Worm (Caenorhabditis elegans): ENCODE measurements around the gene scc-2.

The scc-2 gene

ce11 chrII:296911-297440 lies 33.5 kb upstream of the scc-2 start, which contains the start of the genes clec-117 and B0432.1:
clec-117 (minus strand) TSS chrII:297011.
B0432.1 (plus strand) TSS chrII:297390.
- no peak for TF ChIP-seq ceh-13 (GFP tag; optimal IDR thresholded peaks at IDR 0.05)
- no peak for TF ChIP-seq aly-1 (tag; optimal IDR thresholded peaks at IDR 0.05)
- no peak for TF ChIP-seq ets-7 (tag; optimal IDR thresholded peaks at IDR 0.05)
- TF ChIP-seq hnd-1 (tag; optimal IDR thresholded peaks at IDR 0.05) = no peak
- TF ChIP-seq tra-4 (tag; optimal IDR thresholded peaks at IDR 0.05) = no peak
- TF ChIP-seq hmg-4 (GFP tag; optimal IDR thresholded peaks at IDR 0.05) = no peak
- no peak for TF ChIP-seq B0310.2 (tag; optimal IDR thresholded peaks at IDR 0.05)
- no peak for TF ChIP-seq flt-1 (GFP tag; IDR thresholded peaks at IDR 0.05)
- TF ChIP-seq scrt-1 (GFP tag; IDR thresholded peaks at IDR 0.05) = no peak
- TF ChIP-seq tbx-37 (GFP tag; conservative IDR thresholded peaks at IDR 0.05) = no peak
- no peak for TF ChIP-seq F13C5.2 (tag; optimal IDR thresholded peaks at IDR 0.05)
- TF ChIP-seq hmbx-1 (tag; optimal IDR thresholded peaks at IDR 0.05) = no peak
- TF ChIP-seq pes-1 (GFP tag; IDR thresholded peaks at IDR 0.05) = no peak
- no peak for TF ChIP-seq sea-1 (GFP tag; conservative IDR thresholded peaks at IDR 0.05)
- TF ChIP-seq tbx-11 (GFP tag; IDR thresholded peaks at IDR 0.05) = no peak
- no peak for TF ChIP-seq ceh-36 (tag; optimal IDR thresholded peaks at IDR 0.05)
- TF ChIP-seq ama-1 (optimal IDR thresholded peaks at IDR 0.05) = no peak

ce11 chrII:294606-295005 lies 31.1 kb upstream of the scc-2 start, which contains the start of gene B0432.11:
B0432.11 (minus strand) TSS chrII:294706.
- no peak for TF ChIP-seq ceh-36 (tag; optimal IDR thresholded peaks at IDR 0.05)
- no peak for TF ChIP-seq F13C5.2 (tag; optimal IDR thresholded peaks at IDR 0.05)
- TF ChIP-seq flt-1 (GFP tag; IDR thresholded peaks at IDR 0.05) = no peak
- no peak for TF ChIP-seq ceh-13 (GFP tag; optimal IDR thresholded peaks at IDR 0.05)
- TF ChIP-seq aly-1 (tag; optimal IDR thresholded peaks at IDR 0.05) = no peak
- no peak for TF ChIP-seq sea-1 (GFP tag; conservative IDR thresholded peaks at IDR 0.05)
- TF ChIP-seq ama-1 (optimal IDR thresholded peaks at IDR 0.05) = no peak

DNA sequence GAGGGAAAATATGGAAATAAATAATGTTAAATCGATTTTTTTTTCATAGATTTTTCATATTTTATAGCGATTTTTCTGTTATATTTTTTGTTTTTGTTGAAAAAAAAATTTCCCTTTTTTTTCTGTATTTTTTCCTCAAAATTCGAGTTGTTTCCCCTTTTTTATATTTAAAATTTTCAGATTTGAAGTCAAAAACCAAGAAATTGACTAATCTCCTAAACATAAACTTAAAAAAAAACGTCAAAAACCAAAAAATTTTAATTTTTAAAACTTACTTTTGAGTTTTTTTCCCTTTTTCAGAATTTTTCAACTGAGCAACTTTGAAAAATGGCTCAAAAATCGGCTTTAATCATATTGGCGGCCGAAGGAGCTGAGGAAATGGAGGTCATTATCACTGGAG lies 26.8 kb upstream of the scc-2 start, which contains the start of gene djr-1.1:
Gene djr-1.1 (plus strand): TSS at position 301 of the 400 bp plus-strand sequence.
- TF ChIP-seq hnd-1 (tag; optimal IDR thresholded peaks at IDR 0.05) = no peak
- TF ChIP-seq ceh-13 (GFP tag; optimal IDR thresholded peaks at IDR 0.05) = no peak
- no peak for TF ChIP-seq pes-1 (GFP tag; IDR thresholded peaks at IDR 0.05)
- no peak for TF ChIP-seq sea-1 (GFP tag; conservative IDR thresholded peaks at IDR 0.05)
- no peak for TF ChIP-seq hmbx-1 (tag; optimal IDR thresholded peaks at IDR 0.05)
- TF ChIP-seq ets-7 (tag; optimal IDR thresholded peaks at IDR 0.05) = no peak
- no peak for TF ChIP-seq scrt-1 (GFP tag; IDR thresholded peaks at IDR 0.05)
- no peak for TF ChIP-seq hmg-4 (GFP tag; optimal IDR thresholded peaks at IDR 0.05)
- no peak for TF ChIP-seq tbx-11 (GFP tag; IDR thresholded peaks at IDR 0.05)
- TF ChIP-seq aly-1 (tag; optimal IDR thresholded peaks at IDR 0.05) = no peak
- TF ChIP-seq F13C5.2 (tag; optimal IDR thresholded peaks at IDR 0.05) = no peak
- no peak for TF ChIP-seq tbx-37 (GFP tag; conservative IDR thresholded peaks at IDR 0.05)
- TF ChIP-seq ama-1 (optimal IDR thresholded peaks at IDR 0.05) = no peak
- TF ChIP-seq flt-1 (GFP tag; IDR thresholded peaks at IDR 0.05) = no peak
- no peak for TF ChIP-seq B0310.2 (tag; optimal IDR thresholded peaks at IDR 0.05)
- TF ChIP-seq tra-4 (tag; optimal IDR thresholded peaks at IDR 0.05) = no peak
- TF ChIP-seq ceh-36 (tag; optimal IDR thresholded peaks at IDR 0.05) = no peak

DNA sequence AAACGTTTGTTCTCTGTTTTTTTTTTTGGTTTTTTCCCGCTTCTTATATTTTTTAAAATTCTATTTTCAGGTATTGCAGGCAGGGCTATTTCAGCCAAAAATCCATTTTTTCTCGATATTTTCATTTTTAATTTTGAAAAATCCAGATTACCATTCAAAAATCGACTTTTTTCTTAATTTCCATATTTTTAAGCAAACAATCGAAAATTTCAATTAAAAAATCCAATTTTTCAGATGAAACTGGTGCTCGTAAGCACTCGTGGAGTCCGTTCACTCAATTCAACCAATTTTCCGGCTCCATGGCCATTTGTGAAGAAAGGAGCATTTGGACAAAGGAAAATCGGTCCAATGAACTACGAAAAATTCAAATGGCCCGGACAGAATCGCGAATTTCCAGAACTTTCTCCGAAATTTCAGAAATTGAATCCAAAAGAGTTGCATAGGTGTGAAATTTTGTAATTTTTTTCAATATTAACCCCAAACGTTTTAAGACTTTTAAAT lies 25.3 kb upstream of the scc-2 start, which contains the start of gene mrpl-41:
Gene mrpl-41 (plus strand): TSS at position 235 of the 501 bp plus-strand sequence.
- TF ChIP-seq scrt-1 (GFP tag; IDR thresholded peaks at IDR 0.05) (no peak), sea-1 (GFP tag; conservative IDR thresholded peaks at IDR 0.05) (no peak), pes-1 (GFP tag; IDR thresholded peaks at IDR 0.05) (no peak), flt-1 (GFP tag; IDR thresholded peaks at IDR 0.05) (no peak), F13C5.2 (tag; optimal IDR thresholded peaks at IDR 0.05) (no peak)

- no peak for TF ChIP-seq ets-7 (tag; optimal IDR thresholded peaks at IDR 0.05)
- no peak for TF ChIP-seq scrt-1 (GFP tag; IDR thresholded peaks at IDR 0.05)
- TF ChIP-seq F13C5.2 (tag; optimal IDR thresholded peaks at IDR 0.05) = no peak
- TF ChIP-seq flt-1 (GFP tag; IDR thresholded peaks at IDR 0.05) = no peak
- no peak for TF ChIP-seq tbx-37 (GFP tag; conservative IDR thresholded peaks at IDR 0.05)
- TF ChIP-seq ama-1 (optimal IDR thresholded peaks at IDR 0.05) = no peak
- no peak for TF ChIP-seq sea-1 (GFP tag; conservative IDR thresholded peaks at IDR 0.05)
- TF ChIP-seq tra-4 (tag; optimal IDR thresholded peaks at IDR 0.05) = no peak
- no peak for TF ChIP-seq hmg-4 (GFP tag; optimal IDR thresholded peaks at IDR 0.05)
- no peak for TF ChIP-seq ceh-36 (tag; optimal IDR thresholded peaks at IDR 0.05)
- TF ChIP-seq hmbx-1 (tag; optimal IDR thresholded peaks at IDR 0.05) = no peak
- no peak for TF ChIP-seq tbx-11 (GFP tag; IDR thresholded peaks at IDR 0.05)
- no peak for TF ChIP-seq ceh-13 (GFP tag; optimal IDR thresholded peaks at IDR 0.05)
- TF ChIP-seq aly-1 (tag; optimal IDR thresholded peaks at IDR 0.05) = no peak
- TF ChIP-seq B0310.2 (tag; optimal IDR thresholded peaks at IDR 0.05) = no peak
- TF ChIP-seq hnd-1 (tag; optimal IDR thresholded peaks at IDR 0.05) = no peak
- no peak for TF ChIP-seq pes-1 (GFP tag; IDR thresholded peaks at IDR 0.05)
Measured at ce11 chrII:286551-286724, 23.0 kb upstream of the scc-2 start, which contains the start of gene misc-1. misc-1 (plus strand) TSS chrII:286625.

- TF ChIP-seq pes-1 (GFP tag; IDR thresholded peaks at IDR 0.05) (no peak), tbx-11 (GFP tag; IDR thresholded peaks at IDR 0.05) (no peak), hmg-4 (GFP tag; optimal IDR thresholded peaks at IDR 0.05) (no peak)
Measured at ce11 chrII:285627-286550, 22.4 kb upstream of the scc-2 start, which contains the start of gene B0432.10. B0432.10 (minus strand) TSS chrII:286275.

ce11 chrII:283594-283993 lies 20.1 kb upstream of the scc-2 start, which contains the start of gene B0432.9:
B0432.9 (minus strand) TSS chrII:283694.
- no peak for TF ChIP-seq ceh-13 (GFP tag; optimal IDR thresholded peaks at IDR 0.05)
- TF ChIP-seq B0310.2 (tag; optimal IDR thresholded peaks at IDR 0.05) = no peak
- TF ChIP-seq flt-1 (GFP tag; IDR thresholded peaks at IDR 0.05) = no peak
- no peak for TF ChIP-seq hmg-4 (GFP tag; optimal IDR thresholded peaks at IDR 0.05)
- no peak for TF ChIP-seq scrt-1 (GFP tag; IDR thresholded peaks at IDR 0.05)
- no peak for TF ChIP-seq aly-1 (tag; optimal IDR thresholded peaks at IDR 0.05)
- TF ChIP-seq sea-1 (GFP tag; conservative IDR thresholded peaks at IDR 0.05) = no peak
- no peak for TF ChIP-seq tbx-11 (GFP tag; IDR thresholded peaks at IDR 0.05)
- TF ChIP-seq ama-1 (optimal IDR thresholded peaks at IDR 0.05) = no peak
- no peak for TF ChIP-seq hnd-1 (tag; optimal IDR thresholded peaks at IDR 0.05)
- no peak for TF ChIP-seq F13C5.2 (tag; optimal IDR thresholded peaks at IDR 0.05)
- no peak for TF ChIP-seq tbx-37 (GFP tag; conservative IDR thresholded peaks at IDR 0.05)
- no peak for TF ChIP-seq hmbx-1 (tag; optimal IDR thresholded peaks at IDR 0.05)
- TF ChIP-seq tra-4 (tag; optimal IDR thresholded peaks at IDR 0.05) = no peak

Data from whole organism, early embryonic.